Fruit fly (Drosophila melanogaster): ENCODE results near the gene Septin2.

The Septin2 gene

DNA sequence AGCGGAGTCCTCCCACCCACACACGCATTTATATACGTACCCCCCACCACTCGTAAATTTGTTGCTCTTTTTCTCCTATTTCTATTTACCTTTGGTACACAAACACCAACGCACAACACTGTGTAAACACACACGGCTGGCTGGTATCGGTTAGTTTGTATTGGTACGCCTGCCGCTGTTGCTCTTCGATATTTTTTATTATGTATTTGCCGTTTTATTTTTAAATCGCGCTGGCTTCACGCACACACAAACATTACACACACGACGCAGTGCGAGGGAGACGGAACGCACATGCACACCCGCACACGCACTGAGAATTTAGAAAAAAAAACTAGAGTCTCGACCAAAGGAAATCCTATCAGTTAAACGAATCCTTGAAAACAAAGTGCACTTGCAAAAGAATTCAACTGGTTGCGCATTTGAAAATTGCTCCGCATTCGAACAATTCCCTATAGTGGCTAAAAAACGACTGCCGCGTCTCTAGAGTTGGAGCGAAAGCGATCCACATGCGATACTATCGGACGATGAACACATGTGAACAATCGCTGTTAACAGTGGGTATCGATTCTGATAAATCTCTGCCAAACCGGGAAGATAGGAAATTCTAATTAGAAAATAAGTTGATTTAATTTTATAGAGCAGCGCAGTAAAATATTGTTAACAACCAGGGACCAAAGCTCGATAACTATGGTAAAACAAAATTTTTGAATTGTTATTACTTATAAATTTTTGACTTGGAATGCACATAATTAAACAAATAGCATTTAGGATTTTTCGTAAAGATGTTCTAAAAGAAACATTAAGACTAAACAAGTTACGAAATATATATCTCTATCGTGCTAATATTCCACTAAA, 37.3 kb downstream of the Septin2 start (continued):
- TF ChIP-seq en (GFP tag; optimal IDR thresholded peaks at IDR 0.05), result peak; percentile 3
- peak; percentile 42 for TF ChIP-seq Sox102F (GFP tag; optimal IDR thresholded peaks at IDR 0.05)
- TF ChIP-seq fd96Cb (tag; optimal IDR thresholded peaks at IDR 0.05), result no peak
- TF ChIP-seq ewg (GFP tag; optimal IDR thresholded peaks at IDR 0.05), result no peak
- TF ChIP-seq bab2 (GFP tag; optimal IDR thresholded peaks at IDR 0.05), result peak; percentile 58
- peak; percentile 90 for TF ChIP-seq CG5180 (GFP tag; optimal IDR thresholded peaks at IDR 0.05)
- TF ChIP-seq CG12071 (GFP tag; optimal IDR thresholded peaks at IDR 0.05), result peak; percentile 96
- no peak for TF ChIP-seq Abd-B (GFP tag; optimal IDR thresholded peaks at IDR 0.05)
- peak; percentile 95 for TF ChIP-seq mirr (GFP tag; optimal IDR thresholded peaks at IDR 0.05)
- no peak for TF ChIP-seq Oli (tag; optimal IDR thresholded peaks at IDR 0.05)
- TF ChIP-seq cad (GFP tag; optimal IDR thresholded peaks at IDR 0.05), result no peak
- TF ChIP-seq Bdp1 (GFP tag; optimal IDR thresholded peaks at IDR 0.05), result peak; percentile 19
- no peak for TF ChIP-seq Bteb2 (GFP tag; optimal IDR thresholded peaks at IDR 0.05)
- TF ChIP-seq CG10147 (GFP tag; optimal IDR thresholded peaks at IDR 0.05), result peak; percentile 52
- peak in 1 of 3 experiments; percentile 47 for TF ChIP-seq lola (GFP tag; optimal IDR thresholded peaks at IDR 0.05)
- TF ChIP-seq Nf-YA (GFP tag; IDR thresholded peaks at IDR 0.05), result peak; percentile 65
- TF ChIP-seq chif (GFP tag; optimal IDR thresholded peaks at IDR 0.05), result peak; percentile 39 to 58
- peak; percentile 96 for TF ChIP-seq hb (GFP tag; IDR thresholded peaks at IDR 0.05; ENCODE audit: partially characterized antibody)
- TF ChIP-seq unc-4 (GFP tag; IDR thresholded peaks at IDR 0.05; ENCODE audit: partially characterized antibody), result peak; percentile 89
- TF ChIP-seq pho (GFP tag; optimal IDR thresholded peaks at IDR 0.05), result no peak
- TF ChIP-seq CG4424 (GFP tag; optimal IDR thresholded peaks at IDR 0.05), result no peak
- no peak for TF ChIP-seq Hmx (GFP tag; optimal IDR thresholded peaks at IDR 0.05)
- TF ChIP-seq CG1529 (GFP tag; optimal IDR thresholded peaks at IDR 0.05), result peak; percentile 86
- TF ChIP-seq Ets65A (GFP tag), result peak; percentile 84
- TF ChIP-seq fru (optimal IDR thresholded peaks at IDR 0.05), result no peak
- TF ChIP-seq az2 (GFP tag; optimal IDR thresholded peaks at IDR 0.05), result no peak
- peak; percentile 81 for TF ChIP-seq BtbVII (GFP tag; optimal IDR thresholded peaks at IDR 0.05)
- peak; percentile 92 for TF ChIP-seq CG1233 (GFP tag; optimal IDR thresholded peaks at IDR 0.05)
- peak; percentile 69 for TF ChIP-seq CG13424 (tag; optimal IDR thresholded peaks at IDR 0.05)
- peak; percentile 67 for TF ChIP-seq grn (GFP tag; optimal IDR thresholded peaks at IDR 0.05)
- no peak for TF ChIP-seq hkb (optimal IDR thresholded peaks at IDR 0.05)
- peak; percentile 83 for TF ChIP-seq hkb (GFP tag; IDR thresholded peaks at IDR 0.05)
- TF ChIP-seq CG4404 (GFP tag; IDR thresholded peaks at IDR 0.05), result no peak
- peak; percentile 90 for TF ChIP-seq CG4328 (GFP tag; optimal IDR thresholded peaks at IDR 0.05)
- peak; percentile 69 for TF ChIP-seq pzg (GFP tag; optimal IDR thresholded peaks at IDR 0.05)
- peak; percentile 67 for TF ChIP-seq Sox100B (GFP tag; optimal IDR thresholded peaks at IDR 0.05)
- no peak for TF ChIP-seq Nf-YC (tag; optimal IDR thresholded peaks at IDR 0.05)
- TF ChIP-seq Xbp1 (GFP tag; optimal IDR thresholded peaks at IDR 0.05), result no peak
- peak; percentile 67 for TF ChIP-seq eyg (GFP tag; optimal IDR thresholded peaks at IDR 0.05)
- peak; percentile 89 for TF ChIP-seq CG15601 (tag; optimal IDR thresholded peaks at IDR 0.05)
- TF ChIP-seq sim (GFP tag; IDR thresholded peaks at IDR 0.05), result peak; percentile 63; the same call in 1 of the 2 replicates
- TF ChIP-seq CG3065 (GFP tag; optimal IDR thresholded peaks at IDR 0.05), result peak; percentile 26
- peak; percentile 75 for TF ChIP-seq da (GFP tag; optimal IDR thresholded peaks at IDR 0.05)
- TF ChIP-seq CG14014 (GFP tag; IDR thresholded peaks at IDR 0.05), result peak; percentile 76; the same call in 1 of the 2 replicates
- peak; percentile 51 for TF ChIP-seq Hand (GFP tag; optimal IDR thresholded peaks at IDR 0.05)
- TF ChIP-seq jing (GFP tag; optimal IDR thresholded peaks at IDR 0.05), result no peak
- peak; percentile 42 for TF ChIP-seq dmrt99B (tag; optimal IDR thresholded peaks at IDR 0.05)
- TF ChIP-seq CG7987 (GFP tag; optimal IDR thresholded peaks at IDR 0.05), result peak; percentile 98
- TF ChIP-seq Bgb (GFP tag; IDR thresholded peaks at IDR 0.05; ENCODE audit: partially characterized antibody), result peak; percentile 95
